Fruit fly (Drosophila melanogaster) whole organism, wandering third instar larva: ENCODE data around the gene EndoU.

Experiments used
- Abd-B ChIP-seq: fragments of >200 bp; optimal IDR thresholded peaks from 2 replicates; lab custom pipeline; 2017; ENCODE audit warnings: missing biosample characterization, missing genetic modification characterization
- CG32264 ChIP-seq: fragments of 200-800 bp; sonication (Bioruptor generic); optimal IDR thresholded peaks from 2 replicates; lab custom pipeline; 2016; ENCODE audit warnings: missing biosample characterization, missing genetic modification characterization
- CG9705 ChIP-seq: fragments of 200-800 bp; sonication (Bioruptor generic); optimal IDR thresholded peaks from 2 replicates; lab custom pipeline; 2018; ENCODE audit warnings: missing biosample characterization, mild to moderate bottlenecking, missing genetic modification characterization
- CrebA ChIP-seq: fragments of 200-800 bp; sonication (Bioruptor generic); optimal IDR thresholded peaks from 2 replicates; lab custom pipeline; 2016; ENCODE audit warnings: missing biosample characterization, mild to moderate bottlenecking, missing genetic modification characterization, borderline replicate concordance
- Dfd ChIP-seq: fragments of >200 bp; optimal IDR thresholded peaks from 2 replicates; lab custom pipeline; 2017; ENCODE audit warnings: missing biosample characterization, missing genetic modification characterization
- Dif ChIP-seq: fragments of 200-275, 200-300 bp; sonication (Bioruptor generic); optimal IDR thresholded peaks from 2 replicates; lab custom pipeline; 2018; ENCODE audit warnings: missing biosample characterization, missing genetic modification characterization; ENCODE audit not compliant: partially characterized antibody
- GATAd ChIP-seq: sonication (Bioruptor generic); optimal IDR thresholded peaks from 2 replicates; lab custom pipeline; 2016; ENCODE audit warnings: missing biosample characterization, missing genetic modification characterization
- Hnf4 ChIP-seq: fragments of 200-800 bp; sonication (Bioruptor generic); optimal IDR thresholded peaks from 2 replicates; lab custom pipeline; 2016; ENCODE audit warnings: missing biosample characterization, mild to moderate bottlenecking, missing genetic modification characterization
- Sp1 ChIP-seq: fragments of 200-800 bp; sonication (Bioruptor generic); optimal IDR thresholded peaks from 3 replicates; lab custom pipeline; 2019; ENCODE audit warnings: missing biosample characterization, mild to moderate bottlenecking, missing genetic modification characterization, moderate library complexity
- Vsx2 ChIP-seq: fragments of 200-300, 225-300 bp; sonication (Bioruptor generic); optimal IDR thresholded peaks from 2 replicates; lab custom pipeline; 2018; ENCODE audit warnings: missing biosample characterization, missing genetic modification characterization; ENCODE audit not compliant: partially characterized antibody
- br ChIP-seq: fragments of 200-800 bp; sonication (Bioruptor generic); optimal IDR thresholded peaks from 2 replicates; lab custom pipeline; 2016; ENCODE audit warnings: missing biosample characterization, missing genetic modification characterization
- brk ChIP-seq: fragments of 200-800 bp; sonication (Bioruptor generic); optimal IDR thresholded peaks from 2 replicates; lab custom pipeline; 2016; ENCODE audit warnings: missing biosample characterization, mild to moderate bottlenecking, missing genetic modification characterization
- dl ChIP-seq, 2 experiments: fragments of 175-275, 200-275 bp in 1 of 2; fragments of 200-275 bp in 1 of 2; sonication (Bioruptor generic); optimal IDR thresholded peaks; lab custom pipeline; 2018; ENCODE audit warnings: mild to moderate bottlenecking in 2 of 2, missing biosample characterization in 2 of 2, missing genetic modification characterization in 2 of 2, moderate library complexity in 2 of 2; ENCODE audit not compliant: partially characterized antibody in 2 of 2, insufficient read depth in 1 of 2
- dmrt93B ChIP-seq: fragments of 200-800 bp; sonication (Bioruptor generic); optimal IDR thresholded peaks from 2 replicates; lab custom pipeline; 2018; ENCODE audit warnings: missing biosample characterization, mild to moderate bottlenecking, missing genetic modification characterization
- dsf ChIP-seq: sonication (Bioruptor generic); optimal IDR thresholded peaks from 2 replicates; lab custom pipeline; 2016; ENCODE audit warnings: missing biosample characterization, missing genetic modification characterization, borderline replicate concordance
- ey ChIP-seq: fragments of 200-800 bp; sonication (Bioruptor generic); optimal IDR thresholded peaks from 2 replicates; lab custom pipeline; 2016; ENCODE audit warnings: missing biosample characterization, missing genetic modification characterization
- foxo ChIP-seq, 2 experiments: fragments of 200-800 bp; sonication (Bioruptor generic); optimal IDR thresholded peaks; 2 replicates in 1 of 2; 3 replicates in 1 of 2; lab custom pipeline; 2016 to 2017; ENCODE audit warnings: missing biosample characterization in 2 of 2, missing genetic modification characterization in 2 of 2
- h ChIP-seq: fragments of 200-800 bp; sonication (Bioruptor generic); optimal IDR thresholded peaks from 3 replicates; lab custom pipeline; 2016; ENCODE audit warnings: missing biosample characterization, mild to moderate bottlenecking, missing genetic modification characterization
- jim ChIP-seq: fragments of 175-275, 200-325 bp; sonication (Bioruptor generic); optimal IDR thresholded peaks from 2 replicates; lab custom pipeline; 2016; ENCODE audit warnings: missing biosample characterization, mild to moderate bottlenecking, missing genetic modification characterization
- lola ChIP-seq: fragments of >200 bp; optimal IDR thresholded peaks from 2 replicates; lab custom pipeline; 2017; ENCODE audit warnings: missing biosample characterization, missing genetic modification characterization
- pan ChIP-seq: fragments of >200 bp; optimal IDR thresholded peaks from 2 replicates; lab custom pipeline; 2017
- rgr ChIP-seq: fragments of 200-800 bp; sonication (Bioruptor generic); optimal IDR thresholded peaks from 3 replicates; lab custom pipeline; 2016; ENCODE audit warnings: missing biosample characterization, mild to moderate bottlenecking, missing genetic modification characterization
- sage ChIP-seq: fragments of 200-800 bp; sonication (Bioruptor generic); optimal IDR thresholded peaks from 2 replicates; lab custom pipeline; 2016; ENCODE audit warnings: missing biosample characterization, mild to moderate bottlenecking, missing genetic modification characterization
- tai ChIP-seq: sonication (Bioruptor generic); optimal IDR thresholded peaks from 2 replicates; lab custom pipeline; 2016; ENCODE audit warnings: missing biosample characterization, missing genetic modification characterization
- usp ChIP-seq: fragments of >200 bp; optimal IDR thresholded peaks from 2 replicates; lab custom pipeline; 2017; ENCODE audit warnings: missing biosample characterization, missing genetic modification characterization
- woc ChIP-seq: sonication (Bioruptor generic); optimal IDR thresholded peaks from 2 replicates; lab custom pipeline; 2016; ENCODE audit warnings: missing biosample characterization, mild to moderate bottlenecking, missing genetic modification characterization

Gene EndoU

dm6 chr3R:15947605-15948004, 39.4 kb downstream of the EndoU start:
- TF ChIP-seq foxo (GFP tag; optimal IDR thresholded peaks at IDR 0.05; lab: Kevin White, UChicago) (no peak), jim (GFP tag; lab: Kevin White, UChicago) (no peak), woc (GFP tag; lab: Kevin White, UChicago) (no peak), tai (GFP tag; lab: Kevin White, UChicago) (no peak), dsf (GFP tag; lab: Kevin White, UChicago) (no peak), Abd-B (no peak), dl (GFP tag; optimal IDR thresholded peaks at IDR 0.05; lab: Kevin White, UChicago; ENCODE audit: insufficient read depth in 1 of 2, partially characterized antibody in 2 of 2) (no peak), ey (GFP tag; lab: Kevin White, UChicago) (no peak), rgr (GFP tag; lab: Kevin White, UChicago) (no peak), lola (GFP tag; lab: Kevin White, UChicago) (no peak), CG9705 (GFP tag; lab: Kevin White, UChicago) (no peak), brk (GFP tag; lab: Kevin White, UChicago) (no peak), br (GFP tag; lab: Kevin White, UChicago) (no peak), Dfd (GFP tag; lab: Kevin White, UChicago) (no peak), CG32264 (no peak), dmrt93B (no peak), Vsx2 (GFP tag; lab: Kevin White, UChicago) (no peak)

dm6 chr3R:15950843-15951242, 42.6 kb downstream of the EndoU start, which contains the start of the genes CG31088 and CG46383:
Gene CG31088 (minus strand): TSS chr3R:15950943.
Gene CG46383 (minus strand): TSS chr3R:15950943.
- TF ChIP-seq CG32264 (no peak), foxo (GFP tag; optimal IDR thresholded peaks at IDR 0.05; lab: Kevin White, UChicago) (no peak), Hnf4 (no peak), GATAd (GFP tag; lab: Kevin White, UChicago) (no peak), Dfd (GFP tag; lab: Kevin White, UChicago) (no peak), dsf (GFP tag; lab: Kevin White, UChicago) (no peak), br (GFP tag; lab: Kevin White, UChicago) (no peak), pan (lab: Kevin White, UChicago) (no peak), ey (GFP tag; lab: Kevin White, UChicago) (no peak), usp (GFP tag; lab: Kevin White, UChicago) (no peak), jim (GFP tag; lab: Kevin White, UChicago) (no peak), CrebA (GFP tag; lab: Kevin White, UChicago) (no peak), h (no peak), Dif (no peak), Sp1 (no peak), sage (GFP tag; lab: Kevin White, UChicago) (no peak)
